Worm (Caenorhabditis elegans): Measurements from ENCODE around the gene gcy-31.

gcy-31 gene

ce11 chrX:2372134-2372533, 55.2 kb downstream of the gcy-31 start:
- TF ChIP-seq gmeb-2 (tag; optimal IDR thresholded peaks at IDR 0.05): no peak
- TF ChIP-seq fax-1 (tag; optimal IDR thresholded peaks at IDR 0.05): no peak
- no peak for TF ChIP-seq C38D4.7 (GFP tag; optimal IDR thresholded peaks at IDR 0.05)
- TF ChIP-seq elt-2 (tag; optimal IDR thresholded peaks at IDR 0.05): peak; percentile 63

- TF ChIP-seq elt-2 (tag; optimal IDR thresholded peaks at IDR 0.05) (peak; percentile 73), madf-2 (tag; optimal IDR thresholded peaks at IDR 0.05) (no peak), ceh-45 (GFP tag; IDR thresholded peaks at IDR 0.05) (no peak), tbx-7 (tag; optimal IDR thresholded peaks at IDR 0.05) (no peak), pha-4 (tag; optimal IDR thresholded peaks at IDR 0.05) (no peak), ahr-1 (tag; optimal IDR thresholded peaks at IDR 0.05) (no peak)
Observed at ce11 chrX:2370655-2371054, 56.6 kb downstream of the gcy-31 start.

Data from whole organism, late embryonic.